Worm (Caenorhabditis elegans) whole organism, young adult: ENCODE measurements around the gene M163.8.

Source experiments
- F33H1.4 ChIP-seq: fragments of 200-800 bp; sonication (Bioruptor generic); IDR thresholded peaks from 2 replicates; pipeline ENCODE4 v1.3.6; 2022; ENCODE audit warnings: missing genetic modification reagents, missing genetic modification characterization, missing compliant biosample characterization
- T26A5.8 ChIP-seq: sonication (generic microtip); optimal IDR thresholded peaks from 2 replicates; lab custom pipeline; 2016; ENCODE audit warnings: missing genetic modification characterization, missing compliant biosample characterization
- ama-1 ChIP-seq, 3 experiments: fragments of 150-350 bp in 1 of 3; sonication (generic microtip) in 2 of 3; optimal IDR thresholded peaks; 2 replicates each; lab custom pipeline; 2014 to 2018; ENCODE audit warnings: missing biosample characterization in 2 of 3, missing genetic modification characterization in 2 of 3, missing genetic modification reagents in 2 of 3
- aptf-2 ChIP-seq: fragments of 200-800 bp; sonication (Bioruptor generic); conservative IDR thresholded peaks from 2 replicates; pipeline ENCODE4 v1.3.6; 2022; ENCODE audit warnings: missing genetic modification reagents, missing genetic modification characterization, missing compliant biosample characterization
- him-1 ChIP-seq: sonication (generic microtip); optimal IDR thresholded peaks from 2 replicates; lab custom pipeline; 2016; ENCODE audit warnings: missing genotype, missing genetic modification reagents, missing genetic modification characterization, missing compliant biosample characterization
- hlh-12 ChIP-seq: sonication (generic microtip); optimal IDR thresholded peaks from 2 replicates; lab custom pipeline; 2016; ENCODE audit warnings: missing genetic modification characterization, missing compliant biosample characterization
- let-526 ChIP-seq: fragments of 200-800 bp; sonication (Bioruptor generic); IDR thresholded peaks from 2 replicates; pipeline ENCODE4 v1.3.6; 2022; ENCODE audit warnings: missing genetic modification reagents, missing genetic modification characterization, missing compliant biosample characterization
- madf-6 ChIP-seq: fragments of 200-800 bp; sonication (Bioruptor generic); IDR thresholded peaks from 2 replicates; pipeline ENCODE4 v1.3.6; 2022; ENCODE audit warnings: missing genetic modification reagents, missing genetic modification characterization, missing compliant biosample characterization
- mel-28 ChIP-seq: sonication (generic microtip); optimal IDR thresholded peaks from 2 replicates; lab custom pipeline; 2016; ENCODE audit warnings: borderline replicate concordance, mild to moderate bottlenecking, missing genetic modification characterization, missing compliant biosample characterization
- pbrm-1 ChIP-seq: fragments of 200-800 bp; sonication (Bioruptor generic); IDR thresholded peaks from 2 replicates; pipeline ENCODE4 v1.3.6; 2022; ENCODE audit warnings: missing genetic modification reagents, missing genetic modification characterization, missing compliant biosample characterization
- sea-2 ChIP-seq: fragments of 200-800 bp; sonication (Bioruptor generic); IDR thresholded peaks from 2 replicates; pipeline ENCODE4 v1.3.6; 2022; ENCODE audit warnings: missing genetic modification characterization, missing compliant biosample characterization
- snpc-4 ChIP-seq, 5 experiments: fragments of 150-350 bp in 1 of 5; sonication (generic microtip) in 4 of 5; optimal IDR thresholded peaks; 2 replicates each; lab custom pipeline; 2014 to 2018; ENCODE audit warnings: missing genetic modification characterization in 5 of 5, missing biosample characterization in 3 of 5, antibody characterized with exemption in 2 of 5, mild to moderate bottlenecking in 2 of 5, missing compliant biosample characterization in 2 of 5, missing genotype in 2 of 5, moderate library complexity in 2 of 5, missing genetic modification reagents in 1 of 5
- tbx-9 ChIP-seq: sonication (generic microtip); optimal IDR thresholded peaks from 2 replicates; lab custom pipeline; 2016; ENCODE audit warnings: borderline replicate concordance, missing genetic modification characterization, inconsistent platforms, missing compliant biosample characterization
- tlf-1 ChIP-seq: fragments of 200-800 bp; sonication (Bioruptor generic); optimal IDR thresholded peaks from 2 replicates; lab custom pipeline; 2018; ENCODE audit warnings: mild to moderate bottlenecking, missing genetic modification characterization, missing compliant biosample characterization

DNA sequence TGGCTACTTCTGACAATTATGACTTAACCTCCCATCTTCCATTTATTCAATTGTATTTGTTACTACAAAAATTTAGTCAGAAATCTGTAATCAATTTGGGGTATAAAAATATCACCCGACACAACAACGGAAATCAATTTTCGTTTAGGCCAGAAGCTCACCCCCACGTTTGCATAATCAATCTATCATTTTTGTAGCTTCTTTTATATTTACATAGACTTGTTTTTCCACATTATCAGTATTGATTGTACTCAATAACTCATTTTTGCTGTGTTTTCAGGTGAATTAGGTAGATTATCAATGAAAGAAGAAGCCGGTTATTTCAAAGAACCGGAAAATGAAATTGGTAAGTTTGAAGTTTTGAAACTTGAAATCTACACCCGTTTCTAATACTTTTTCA lies 11.2 kb upstream of the M163.8 start, which contains the start of gene M163.5:
- TF ChIP-seq let-526 (GFP tag; lab: Robert Waterston, UW): no peak
- no peak for TF ChIP-seq F33H1.4 (GFP tag; lab: Robert Waterston, UW)
- no peak for TF ChIP-seq ama-1 (optimal IDR thresholded peaks at IDR 0.05; lab: Kevin White, UChicago)
- no peak for TF ChIP-seq ama-1 (GFP tag; optimal IDR thresholded peaks at IDR 0.05; lab: Kevin White, UChicago)
- no peak for TF ChIP-seq mel-28
- TF ChIP-seq tbx-9 (tag; lab: Kevin White, UChicago): no peak
- TF ChIP-seq tlf-1 (GFP tag; lab: Kevin White, UChicago): no peak
- no peak for TF ChIP-seq him-1 (tag; lab: Kevin White, UChicago)
- no peak for TF ChIP-seq sea-2
- no peak for TF ChIP-seq hlh-12 (tag; lab: Kevin White, UChicago)
- no peak for TF ChIP-seq madf-6 (GFP tag; lab: Robert Waterston, UW)
- TF ChIP-seq snpc-4 (GFP tag; optimal IDR thresholded peaks at IDR 0.05; lab: Kevin White, UChicago): no peak
- TF ChIP-seq snpc-4 (tag; optimal IDR thresholded peaks at IDR 0.05; lab: Kevin White, UChicago): no peak
- no peak for TF ChIP-seq T26A5.8 (tag; lab: Kevin White, UChicago)
- no peak for TF ChIP-seq pbrm-1 (GFP tag; lab: Robert Waterston, UW)
- TF ChIP-seq aptf-2: no peak
